Fruit fly (Drosophila melanogaster) whole organism, prepupa: Measurements from ENCODE around the gene Fip1.

Experiments
- CG11762 ChIP-seq: fragments of 200-800 bp; sonication (Bioruptor generic); optimal IDR thresholded peaks from 3 replicates; lab custom pipeline; 2016; ENCODE audit warnings: missing biosample characterization, missing genetic modification characterization; ENCODE audit not compliant: insufficient read depth
- CG3032 ChIP-seq: fragments of 200-800 bp; optimal IDR thresholded peaks from 2 replicates; lab custom pipeline; 2019; ENCODE audit warnings: missing biosample characterization, mild to moderate bottlenecking, missing genetic modification characterization, moderate library complexity
- CG32006 ChIP-seq: fragments of 200-800 bp; sonication (Bioruptor generic); optimal IDR thresholded peaks from 3 replicates; lab custom pipeline; 2017; ENCODE audit warnings: missing biosample characterization, mild to moderate bottlenecking, missing genetic modification characterization
- CG3919 ChIP-seq: fragments of 200-800 bp; sonication (Bioruptor generic); optimal IDR thresholded peaks from 3 replicates; lab custom pipeline; 2016; ENCODE audit warnings: missing biosample characterization, missing genetic modification characterization
- CG6276 ChIP-seq: fragments of 200-800 bp; sonication (Bioruptor generic); optimal IDR thresholded peaks from 2 replicates; lab custom pipeline; 2017; ENCODE audit warnings: missing biosample characterization, mild to moderate bottlenecking, missing genetic modification characterization
- CG6792 ChIP-seq: fragments of 200-800 bp; sonication (Bioruptor generic); optimal IDR thresholded peaks from 3 replicates; lab custom pipeline; 2016; ENCODE audit warnings: missing biosample characterization, missing genetic modification characterization
- CG6808 ChIP-seq: fragments of 200-800 bp; sonication (Bioruptor generic); optimal IDR thresholded peaks from 3 replicates; lab custom pipeline; 2017; ENCODE audit warnings: missing biosample characterization, missing genetic modification characterization, mild to moderate bottlenecking, moderate library complexity, missing genetic modification reagents
- CG7368 ChIP-seq: fragments of 200-800 bp; sonication (Bioruptor generic); optimal IDR thresholded peaks from 3 replicates; lab custom pipeline; 2016; ENCODE audit warnings: missing biosample characterization, missing genetic modification characterization
- Eip75B ChIP-seq: fragments of 200-800 bp; sonication (Bioruptor generic); optimal IDR thresholded peaks from 3 replicates; lab custom pipeline; 2016; ENCODE audit warnings: missing biosample characterization, missing genetic modification characterization
- Gug ChIP-seq: fragments of 200-800 bp; sonication (Bioruptor generic); IDR thresholded peaks from 2 replicates; pipeline ENCODE4 v1.3.6; 2022; ENCODE audit warnings: missing biosample characterization, missing genetic modification characterization
- Hr39 ChIP-seq: fragments of 200-800 bp; sonication (Bioruptor generic); optimal IDR thresholded peaks from 2 replicates; lab custom pipeline; 2016; ENCODE audit warnings: missing biosample characterization, missing genetic modification characterization
- fkh ChIP-seq: fragments of 200-800 bp; sonication (Bioruptor generic); optimal IDR thresholded peaks from 3 replicates; lab custom pipeline; 2017; ENCODE audit warnings: missing biosample characterization, mild to moderate bottlenecking, missing genetic modification characterization, moderate library complexity
- pdm3 ChIP-seq: fragments of 200-800 bp; sonication (Bioruptor generic); optimal IDR thresholded peaks from 3 replicates; lab custom pipeline; 2016; ENCODE audit warnings: missing biosample characterization, missing genetic modification characterization

DNA sequence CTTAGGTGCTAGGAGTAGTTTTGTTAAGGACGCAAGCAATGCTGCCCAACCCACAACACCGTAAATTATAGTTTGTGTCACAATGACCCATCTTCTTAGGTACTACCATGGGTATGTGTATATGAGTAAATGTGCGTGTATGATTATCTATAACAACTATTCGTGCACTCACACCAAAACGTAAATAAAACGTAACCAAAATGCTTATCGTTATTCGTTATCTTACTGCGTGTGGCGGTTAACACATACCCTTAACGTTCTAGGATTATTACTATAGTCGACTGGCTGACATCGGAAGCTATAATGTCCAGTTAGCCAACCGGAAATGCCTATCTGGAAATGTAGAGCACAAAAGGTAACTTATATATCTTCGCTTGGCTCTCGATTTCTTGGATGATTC is 39.7 kb upstream of the Fip1 start:
- no peak for TF ChIP-seq CG32006 (GFP tag; lab: Kevin White, UChicago)
- TF ChIP-seq Hr39 (GFP tag; lab: Kevin White, UChicago): no peak
- no peak for TF ChIP-seq CG11762 (GFP tag; lab: Kevin White, UChicago)
- no peak for TF ChIP-seq pdm3 (GFP tag; lab: Kevin White, UChicago)
- TF ChIP-seq Eip75B: no peak
- TF ChIP-seq CG3919 (GFP tag; lab: Kevin White, UChicago): no peak
- TF ChIP-seq CG7368 (GFP tag; lab: Kevin White, UChicago): no peak
- TF ChIP-seq Gug (GFP tag; lab: Robert Waterston, UW): no peak
- no peak for TF ChIP-seq CG6792 (GFP tag; lab: Kevin White, UChicago)
- TF ChIP-seq CG3032 (tag; lab: Kevin White, UChicago): no peak
- TF ChIP-seq fkh (GFP tag; lab: Kevin White, UChicago): no peak
- no peak for TF ChIP-seq CG6276
- no peak for TF ChIP-seq CG6808 (GFP tag; lab: Kevin White, UChicago)
